Worm (Caenorhabditis elegans): ENCODE data around the gene hpo-34.

The hpo-34 gene

ce11 chrX:11478758-11479157, 40.1 kb downstream of the hpo-34 start (continued):
- TF ChIP-seq lin-40 (tag; optimal IDR thresholded peaks at IDR 0.05) (no peak), ceh-79 (tag; optimal IDR thresholded peaks at IDR 0.05) (no peak), cebp-1 (GFP tag; IDR thresholded peaks at IDR 0.05) (no peak), cebp-1 (tag; optimal IDR thresholded peaks at IDR 0.05) (peak; percentile 0), madf-8 (GFP tag; conservative IDR thresholded peaks at IDR 0.05) (0 out of 2 replicates have a peak, but pooled peaks have one; percentile 17), athp-1 (tag; optimal IDR thresholded peaks at IDR 0.05) (no peak), him-1 (tag; optimal IDR thresholded peaks at IDR 0.05) (no peak), dox-1 (GFP tag; IDR thresholded peaks at IDR 0.05) (no peak), ceh-27 (GFP tag; optimal IDR thresholded peaks at IDR 0.05) (peak; percentile 64), unc-62 (GFP tag; optimal IDR thresholded peaks at IDR 0.05) (no peak)

ce11 chrX:11477748-11478147, 41.1 kb downstream of the hpo-34 start:
- TF ChIP-seq die-1 (tag; optimal IDR thresholded peaks at IDR 0.05) (no peak), ztf-18 (tag; optimal IDR thresholded peaks at IDR 0.05) (no peak), mcd-1 (GFP tag; IDR thresholded peaks at IDR 0.05) (no peak), zim-3 (tag; optimal IDR thresholded peaks at IDR 0.05) (no peak), sea-2 (GFP tag; IDR thresholded peaks at IDR 0.05) (no peak), D2030.7 (GFP tag; IDR thresholded peaks at IDR 0.05) (no peak), nhr-90 (tag; optimal IDR thresholded peaks at IDR 0.05) (no peak), rpc-1 (optimal IDR thresholded peaks at IDR 0.05) (no peak), rpc-1 (tag; optimal IDR thresholded peaks at IDR 0.05) (no peak), rcor-1 (GFP tag; IDR thresholded peaks at IDR 0.05) (no peak), fkh-3 (tag; optimal IDR thresholded peaks at IDR 0.05) (no peak), ztf-6 (GFP tag; IDR thresholded peaks at IDR 0.05) (no peak), dox-1 (GFP tag; IDR thresholded peaks at IDR 0.05) (no peak), nfya-1 (tag; optimal IDR thresholded peaks at IDR 0.05; ENCODE audit: borderline replicate concordance, insufficient read depth) (no peak), tbx-9 (tag; optimal IDR thresholded peaks at IDR 0.05; ENCODE audit: borderline replicate concordance) (no peak), lsl-1 (GFP tag; optimal IDR thresholded peaks at IDR 0.05) (no peak), lag-1 (GFP tag; IDR thresholded peaks at IDR 0.05) (no peak), egl-44 (GFP tag; IDR thresholded peaks at IDR 0.05) (no peak), zfh-2 (GFP tag; conservative IDR thresholded peaks at IDR 0.05) (no peak), pha-4 (tag; optimal IDR thresholded peaks at IDR 0.05) (no peak)

- TF ChIP-seq cebp-1 (GFP tag; IDR thresholded peaks at IDR 0.05) (no peak), cebp-1 (tag; optimal IDR thresholded peaks at IDR 0.05) (no peak), C17E4.6 (GFP tag; IDR thresholded peaks at IDR 0.05) (no peak), hlh-12 (tag; optimal IDR thresholded peaks at IDR 0.05) (no peak), F10E7.11 (tag; optimal IDR thresholded peaks at IDR 0.05) (no peak), nfya-1 (tag; optimal IDR thresholded peaks at IDR 0.05; ENCODE audit: borderline replicate concordance, insufficient read depth) (no peak), F23B12.7 (tag; optimal IDR thresholded peaks at IDR 0.05; ENCODE audit: insufficient read depth) (no peak), unc-130 (GFP tag; optimal IDR thresholded peaks at IDR 0.05) (no peak), D2030.7 (GFP tag; IDR thresholded peaks at IDR 0.05) (no peak), tbx-9 (tag; optimal IDR thresholded peaks at IDR 0.05; ENCODE audit: borderline replicate concordance) (no peak), efl-1 (GFP tag; optimal IDR thresholded peaks at IDR 0.05) (no peak), let-607 (tag; optimal IDR thresholded peaks at IDR 0.05) (no peak), madf-8 (GFP tag; conservative IDR thresholded peaks at IDR 0.05) (no peak), F49E8.2 (tag; optimal IDR thresholded peaks at IDR 0.05; ENCODE audit: insufficient read depth) (no peak), zfh-2 (GFP tag; conservative IDR thresholded peaks at IDR 0.05) (no peak), hmg-20 (GFP tag; IDR thresholded peaks at IDR 0.05) (no peak), ztf-28 (GFP tag; IDR thresholded peaks at IDR 0.05) (no peak), mes-4 (tag; optimal IDR thresholded peaks at IDR 0.05) (no peak), bed-1 (GFP tag; IDR thresholded peaks at IDR 0.05) (no peak), lin-54 (GFP tag; optimal IDR thresholded peaks at IDR 0.05) (no peak), nhr-80 (tag; optimal IDR thresholded peaks at IDR 0.05) (no peak)
Observed at ce11 chrX:11475780-11476179, 43.1 kb downstream of the hpo-34 start.

Data from whole organism, young adult.